Fruit fly (Drosophila melanogaster): ENCODE data around the gene armi.

armi gene

dm6 chr3L:3417120-3417519, 44.0 kb upstream of the armi start (continued):
- no peak for TF ChIP-seq CG8319 (GFP tag; optimal IDR thresholded peaks at IDR 0.05)
- no peak for TF ChIP-seq Eip75B (GFP tag; optimal IDR thresholded peaks at IDR 0.05)
- peak; percentile 6 for TF ChIP-seq CG1621 (tag; optimal IDR thresholded peaks at IDR 0.05)
- TF ChIP-seq Sox102F (GFP tag; optimal IDR thresholded peaks at IDR 0.05) = no peak
- TF ChIP-seq Eip78C (GFP tag) = peak; percentile 1
- no peak for TF ChIP-seq Hr39 (GFP tag; optimal IDR thresholded peaks at IDR 0.05)
- no peak for TF ChIP-seq lz (GFP tag; optimal IDR thresholded peaks at IDR 0.05)
- TF ChIP-seq CG6792 (GFP tag; optimal IDR thresholded peaks at IDR 0.05) = no peak
- TF ChIP-seq Ets21C (GFP tag; optimal IDR thresholded peaks at IDR 0.05) = no peak
- no peak for TF ChIP-seq net (GFP tag; optimal IDR thresholded peaks at IDR 0.05)
- peak in 1 of 2 experiments; percentile 5 for TF ChIP-seq ss (GFP tag; optimal IDR thresholded peaks at IDR 0.05)
- TF ChIP-seq Sox15 (GFP tag; optimal IDR thresholded peaks at IDR 0.05) = no peak
- no peak for TF ChIP-seq acj6 (GFP tag; optimal IDR thresholded peaks at IDR 0.05)
- TF ChIP-seq CG4318 (GFP tag; optimal IDR thresholded peaks at IDR 0.05) = no peak
- TF ChIP-seq OdsH (GFP tag; optimal IDR thresholded peaks at IDR 0.05) = no peak
- no peak for TF ChIP-seq Lpt (GFP tag; optimal IDR thresholded peaks at IDR 0.05)
- no peak for TF ChIP-seq esn (GFP tag; optimal IDR thresholded peaks at IDR 0.05)
- peak; percentile 40; the same call in 2 of the 3 replicates for TF ChIP-seq eg (GFP tag; IDR thresholded peaks at IDR 0.05)
- TF ChIP-seq Smox (GFP tag; optimal IDR thresholded peaks at IDR 0.05) = no peak
- peak; percentile 63 for TF ChIP-seq svp (GFP tag)
- TF ChIP-seq CG11294 (GFP tag; IDR thresholded peaks at IDR 0.05) = no peak
- TF ChIP-seq fkh (GFP tag; optimal IDR thresholded peaks at IDR 0.05) = peak; percentile 20
- TF ChIP-seq CG6808 (GFP tag; optimal IDR thresholded peaks at IDR 0.05) = no peak
- TF ChIP-seq CG34406 (GFP tag; optimal IDR thresholded peaks at IDR 0.05) = no peak
- no peak for TF ChIP-seq CG11902 (GFP tag; optimal IDR thresholded peaks at IDR 0.05)
- TF ChIP-seq CG31627 (GFP tag; optimal IDR thresholded peaks at IDR 0.05) = no peak
- TF ChIP-seq Eip93F (GFP tag; optimal IDR thresholded peaks at IDR 0.05) = no peak
- peak; percentile 38; the same call in 2 of the 3 replicates for TF ChIP-seq CG8119 (GFP tag; IDR thresholded peaks at IDR 0.05)
- no peak for TF ChIP-seq topi (GFP tag; optimal IDR thresholded peaks at IDR 0.05)
- no peak for TF ChIP-seq CG16779 (tag; optimal IDR thresholded peaks at IDR 0.05)
- TF ChIP-seq Ets96B (tag; optimal IDR thresholded peaks at IDR 0.05) = no peak
- TF ChIP-seq CG8632 (GFP tag; optimal IDR thresholded peaks at IDR 0.05) = no peak
- no peak for TF ChIP-seq Met (GFP tag; optimal IDR thresholded peaks at IDR 0.05)
- TF ChIP-seq fd85E (GFP tag; optimal IDR thresholded peaks at IDR 0.05) = no peak
- no peak for TF ChIP-seq CG6854 (GFP tag; optimal IDR thresholded peaks at IDR 0.05)
- TF ChIP-seq CG3919 (GFP tag; optimal IDR thresholded peaks at IDR 0.05) = no peak
- no peak for TF ChIP-seq pdm3 (GFP tag; optimal IDR thresholded peaks at IDR 0.05)
- TF ChIP-seq vri (GFP tag; optimal IDR thresholded peaks at IDR 0.05) = peak; percentile 74
- TF ChIP-seq achi (GFP tag; optimal IDR thresholded peaks at IDR 0.05) = no peak
- TF ChIP-seq CG11762 (GFP tag; optimal IDR thresholded peaks at IDR 0.05; ENCODE audit: insufficient read depth) = no peak

dm6 chr3L:3417759-3418158, 43.4 kb upstream of the armi start:
- TF ChIP-seq Eip78C (GFP tag) (peak; percentile 77), Sox102F (GFP tag; optimal IDR thresholded peaks at IDR 0.05) (peak; percentile 26), eg (GFP tag; IDR thresholded peaks at IDR 0.05) (peak; percentile 45; the same call in 1 of the 3 replicates), spab (GFP tag; optimal IDR thresholded peaks at IDR 0.05) (no peak), CG6163 (GFP tag; IDR thresholded peaks at IDR 0.05) (peak; percentile 53; the same call in 2 of the 3 replicates)
